Worm (Caenorhabditis elegans) whole organism, L2 larva: Measurements from ENCODE around the gene srd-50.

Experiments
- C34F6.9 ChIP-seq: fragments of 150-350 bp; optimal IDR thresholded peaks from 2 replicates; lab custom pipeline; 2014; ENCODE audit warnings: missing biosample characterization, missing genetic modification characterization
- F13H6.1 ChIP-seq: sonication (generic microtip); optimal IDR thresholded peaks from 2 replicates; lab custom pipeline; 2016; ENCODE audit warnings: missing genetic modification characterization, missing compliant biosample characterization
- R02D3.7 ChIP-seq: fragments of 150-350 bp; optimal IDR thresholded peaks from 2 replicates; lab custom pipeline; 2014; ENCODE audit warnings: missing biosample characterization, missing genetic modification characterization
- Y55F3AM.14 ChIP-seq: fragments of 200-800 bp; sonication (Bioruptor generic); optimal IDR thresholded peaks from 2 replicates; lab custom pipeline; 2018; ENCODE audit warnings: mild to moderate bottlenecking, missing genetic modification characterization, missing compliant biosample characterization
- ZK546.5 ChIP-seq: sonication (generic microtip); optimal IDR thresholded peaks from 2 replicates; lab custom pipeline; 2017; ENCODE audit warnings: missing biosample characterization, missing genetic modification characterization
- alr-1 ChIP-seq: fragments of 150-350 bp; optimal IDR thresholded peaks from 2 replicates; lab custom pipeline; 2014; ENCODE audit warnings: missing biosample characterization, missing genetic modification characterization
- aly-2 ChIP-seq: fragments of 150-350 bp; optimal IDR thresholded peaks from 2 replicates; lab custom pipeline; 2014; ENCODE audit warnings: missing biosample characterization, missing genetic modification characterization
- ama-1 ChIP-seq: fragments of 150-350 bp; optimal IDR thresholded peaks from 2 replicates; lab custom pipeline; 2018; ENCODE audit warnings: inconsistent platforms
- blmp-1 ChIP-seq: sonication (generic microtip); optimal IDR thresholded peaks from 2 replicates; lab custom pipeline; 2017; ENCODE audit warnings: missing genetic modification characterization, mild to moderate bottlenecking, missing compliant biosample characterization, antibody characterized with exemption, moderate library complexity; ENCODE audit not compliant: insufficient read depth
- ceh-16 ChIP-seq: fragments of 150-350 bp; optimal IDR thresholded peaks from 2 replicates; lab custom pipeline; 2014; ENCODE audit warnings: missing biosample characterization, missing genetic modification characterization
- ceh-82 ChIP-seq: fragments of 150-350 bp; optimal IDR thresholded peaks from 2 replicates; lab custom pipeline; 2014; ENCODE audit warnings: missing biosample characterization, missing genetic modification characterization
- crh-2 ChIP-seq: sonication (generic microtip); optimal IDR thresholded peaks from 2 replicates; lab custom pipeline; 2017; ENCODE audit warnings: missing biosample characterization, missing genetic modification characterization
- dmd-4 ChIP-seq: sonication (generic microtip); optimal IDR thresholded peaks from 2 replicates; lab custom pipeline; 2017; ENCODE audit warnings: missing biosample characterization, missing genetic modification characterization
- egl-27 ChIP-seq: sonication (generic microtip); optimal IDR thresholded peaks from 3 replicates; lab custom pipeline; 2017; ENCODE audit warnings: missing biosample characterization, missing genetic modification reagents, missing genetic modification characterization
- elt-1 ChIP-seq: fragments of 150-350 bp; optimal IDR thresholded peaks from 2 replicates; lab custom pipeline; 2014; ENCODE audit warnings: missing biosample characterization, missing genetic modification characterization
- elt-3 ChIP-seq: sonication (generic microtip); optimal IDR thresholded peaks from 2 replicates; lab custom pipeline; 2017; ENCODE audit warnings: missing biosample characterization, missing genetic modification characterization
- fos-1 ChIP-seq: fragments of 150-350 bp; optimal IDR thresholded peaks from 2 replicates; lab custom pipeline; 2014; ENCODE audit warnings: missing biosample characterization, missing genetic modification characterization
- gmeb-1 ChIP-seq: fragments of 150-350 bp; optimal IDR thresholded peaks from 2 replicates; lab custom pipeline; 2014; ENCODE audit warnings: missing biosample characterization, missing genetic modification characterization
- lin-11 ChIP-seq: fragments of 150-350 bp; sonication (generic microtip); optimal IDR thresholded peaks from 2 replicates; lab custom pipeline; 2014; ENCODE audit warnings: missing biosample characterization, missing genetic modification characterization, inconsistent platforms, mixed read lengths
- lin-13 ChIP-seq: fragments of 150-350 bp; optimal IDR thresholded peaks from 2 replicates; lab custom pipeline; 2014; ENCODE audit warnings: missing biosample characterization, missing genetic modification reagents, missing genetic modification characterization
- lin-39 ChIP-seq: fragments of 150-350 bp; optimal IDR thresholded peaks from 2 replicates; lab custom pipeline; 2014; ENCODE audit warnings: missing biosample characterization, missing genetic modification reagents, missing genetic modification characterization
- lsy-2 ChIP-seq, 2 experiments: fragments of 150-350 bp in 1 of 2; sonication (generic microtip) in 1 of 2; optimal IDR thresholded peaks; 2 replicates each; lab custom pipeline; 2014 to 2017; ENCODE audit warnings: missing biosample characterization in 2 of 2, missing genetic modification characterization in 2 of 2
- mab-5 ChIP-seq: fragments of 150-350 bp; optimal IDR thresholded peaks from 2 replicates; lab custom pipeline; 2014; ENCODE audit warnings: missing biosample characterization, missing genetic modification characterization
- mbf-1 ChIP-seq: sonication (generic microtip); optimal IDR thresholded peaks from 2 replicates; lab custom pipeline; 2017; ENCODE audit warnings: missing biosample characterization, missing genetic modification characterization
- mdl-1 ChIP-seq, 2 experiments: fragments of 150-350 bp in 1 of 2; sonication (generic microtip) in 1 of 2; optimal IDR thresholded peaks; 2 replicates each; lab custom pipeline; 2017; ENCODE audit warnings: missing biosample characterization in 2 of 2, missing genetic modification characterization in 2 of 2
- nhr-10 ChIP-seq: sonication (generic microtip); optimal IDR thresholded peaks from 2 replicates; lab custom pipeline; 2017; ENCODE audit warnings: missing biosample characterization, missing genetic modification characterization
- nhr-11 ChIP-seq: fragments of 150-350 bp; optimal IDR thresholded peaks from 2 replicates; lab custom pipeline; 2014; ENCODE audit warnings: missing biosample characterization, missing genetic modification characterization
- nhr-12 ChIP-seq: fragments of 150-350 bp; optimal IDR thresholded peaks from 2 replicates; lab custom pipeline; 2014; ENCODE audit warnings: missing biosample characterization, missing genetic modification characterization
- nhr-129 ChIP-seq: fragments of 150-350 bp; optimal IDR thresholded peaks from 2 replicates; lab custom pipeline; 2014; ENCODE audit warnings: missing biosample characterization, missing genetic modification characterization
- nhr-21 ChIP-seq: fragments of 150-350 bp; optimal IDR thresholded peaks from 2 replicates; lab custom pipeline; 2014; ENCODE audit warnings: missing biosample characterization, missing genetic modification characterization
- nhr-23 ChIP-seq: fragments of 150-350 bp; optimal IDR thresholded peaks from 2 replicates; lab custom pipeline; 2014; ENCODE audit warnings: missing biosample characterization, missing genetic modification reagents, missing genetic modification characterization
- nhr-237 ChIP-seq: fragments of 150-350 bp; optimal IDR thresholded peaks from 2 replicates; lab custom pipeline; 2014; ENCODE audit warnings: missing biosample characterization, missing genetic modification characterization
- nhr-25 ChIP-seq: fragments of 150-350 bp; sonication (generic microtip); optimal IDR thresholded peaks from 3 replicates; lab custom pipeline; 2014; ENCODE audit warnings: missing biosample characterization, missing genetic modification characterization
- nhr-6 ChIP-seq: fragments of 150-350 bp; optimal IDR thresholded peaks from 2 replicates; lab custom pipeline; 2014; ENCODE audit warnings: missing biosample characterization, missing genetic modification characterization
- nhr-77 ChIP-seq: fragments of 150-350 bp; optimal IDR thresholded peaks from 2 replicates; lab custom pipeline; 2014; ENCODE audit warnings: missing biosample characterization, missing genetic modification characterization
- peb-1 ChIP-seq: fragments of 150-350 bp; optimal IDR thresholded peaks from 2 replicates; lab custom pipeline; 2014; ENCODE audit warnings: missing biosample characterization, missing genetic modification characterization
- sem-4 ChIP-seq: fragments of 150-350 bp; optimal IDR thresholded peaks from 2 replicates; lab custom pipeline; 2014; ENCODE audit warnings: missing biosample characterization, missing genetic modification reagents, missing genetic modification characterization
- skn-1 ChIP-seq: sonication (generic microtip); optimal IDR thresholded peaks from 2 replicates; lab custom pipeline; 2017; ENCODE audit warnings: missing biosample characterization, missing genetic modification characterization
- sma-3 ChIP-seq: sonication (generic microtip); optimal IDR thresholded peaks from 2 replicates; lab custom pipeline; 2016; ENCODE audit warnings: missing genetic modification reagents, missing genetic modification characterization, missing compliant biosample characterization
- sma-9 ChIP-seq, 2 experiments: fragments of 150-350 bp in 1 of 2; sonication (generic microtip) in 1 of 2; optimal IDR thresholded peaks; 2 replicates each; lab custom pipeline; 2014 to 2016; ENCODE audit warnings: missing genetic modification characterization in 2 of 2, mild to moderate bottlenecking in 1 of 2, missing biosample characterization in 1 of 2, missing compliant biosample characterization in 1 of 2, missing genetic modification reagents in 1 of 2, moderate library complexity in 1 of 2
- snpc-4 ChIP-seq: fragments of 150-350 bp; optimal IDR thresholded peaks from 2 replicates; lab custom pipeline; 2014; ENCODE audit warnings: missing biosample characterization, missing genetic modification characterization
- unc-39 ChIP-seq: fragments of 150-350 bp; optimal IDR thresholded peaks from 2 replicates; lab custom pipeline; 2014; ENCODE audit warnings: missing biosample characterization, missing genetic modification characterization
- unc-55 ChIP-seq: fragments of 150-350 bp; sonication (generic microtip); optimal IDR thresholded peaks from 3 replicates; lab custom pipeline; 2014; ENCODE audit warnings: missing biosample characterization, missing genetic modification reagents, missing genetic modification characterization
- unc-62 ChIP-seq: fragments of 150-350 bp; optimal IDR thresholded peaks from 2 replicates; lab custom pipeline; 2014; ENCODE audit warnings: missing biosample characterization, missing genetic modification reagents, missing genetic modification characterization
- zag-1 ChIP-seq: fragments of 150-350 bp; optimal IDR thresholded peaks from 2 replicates; lab custom pipeline; 2014; ENCODE audit warnings: missing biosample characterization, missing genetic modification characterization
- ztf-1 ChIP-seq: fragments of 200-800 bp; sonication (Bioruptor generic); conservative IDR thresholded peaks from 2 replicates; pipeline ENCODE4 v1.3.6; 2022; ENCODE audit warnings: missing genetic modification characterization, missing compliant biosample characterization
- ztf-11 ChIP-seq: sonication (generic microtip); optimal IDR thresholded peaks from 2 replicates; lab custom pipeline; 2017; ENCODE audit warnings: missing biosample characterization, missing genetic modification characterization
- ztf-4 ChIP-seq: fragments of 150-350 bp; optimal IDR thresholded peaks from 2 replicates; lab custom pipeline; 2014; ENCODE audit warnings: missing biosample characterization, missing genetic modification characterization

Gene srd-50

ce11 chrX:13503839-13504238 lies 22.2 kb upstream of the srd-50 start:
- TF ChIP-seq nhr-11 (tag; lab: Kevin White, UChicago) (no peak), aly-2 (tag; lab: Kevin White, UChicago) (no peak), mdl-1 (tag; optimal IDR thresholded peaks at IDR 0.05; lab: Kevin White, UChicago) (no peak), crh-2 (tag; lab: Kevin White, UChicago) (no peak), ama-1 (no peak), sem-4 (tag; lab: Kevin White, UChicago) (no peak), sma-9 (GFP tag; optimal IDR thresholded peaks at IDR 0.05; lab: Kevin White, UChicago) (no peak), sma-9 (tag; optimal IDR thresholded peaks at IDR 0.05; lab: Kevin White, UChicago) (no peak), nhr-25 (tag; lab: Kevin White, UChicago) (no peak), ztf-4 (tag; lab: Kevin White, UChicago) (no peak), ceh-82 (no peak), F13H6.1 (tag; lab: Kevin White, UChicago) (no peak), R02D3.7 (tag; lab: Kevin White, UChicago) (no peak), egl-27 (tag; lab: Kevin White, UChicago) (no peak), unc-55 (GFP tag; lab: Kevin White, UChicago) (no peak), lin-39 (no peak)
- TF ChIP-seq, all 48 proteins: peak for 0

ce11 chrX:13502282-13502681 lies 20.7 kb upstream of the srd-50 start:
- TF ChIP-seq alr-1 (tag; lab: Kevin White, UChicago), result no peak
- TF ChIP-seq F13H6.1 (tag; lab: Kevin White, UChicago), result peak; percentile 45
- TF ChIP-seq nhr-77 (tag; lab: Kevin White, UChicago), result no peak
- TF ChIP-seq sma-9 (GFP tag; optimal IDR thresholded peaks at IDR 0.05; lab: Kevin White, UChicago), result peak; percentile 49
- no peak for TF ChIP-seq sma-9 (tag; optimal IDR thresholded peaks at IDR 0.05; lab: Kevin White, UChicago)
- peak; percentile 4 for TF ChIP-seq mab-5
- no peak for TF ChIP-seq nhr-11 (tag; lab: Kevin White, UChicago)
- TF ChIP-seq unc-55 (GFP tag; lab: Kevin White, UChicago), result peak; percentile 70
- TF ChIP-seq lin-13 (GFP tag; lab: Kevin White, UChicago), result peak; percentile 39
- TF ChIP-seq lin-11 (tag; lab: Kevin White, UChicago), result peak; percentile 49
- TF ChIP-seq blmp-1 (tag; lab: Kevin White, UChicago), result no peak
- TF ChIP-seq elt-1 (tag; lab: Kevin White, UChicago), result no peak
- TF ChIP-seq ztf-4 (tag; lab: Kevin White, UChicago), result no peak
- TF ChIP-seq ama-1, result no peak
- TF ChIP-seq ztf-1 (GFP tag; lab: Robert Waterston, UW), result no peak
- TF ChIP-seq lsy-2 (tag; optimal IDR thresholded peaks at IDR 0.05; lab: Kevin White, UChicago), result peak in 1 of 2 experiments; percentile 46
- no peak for TF ChIP-seq snpc-4 (tag; lab: Kevin White, UChicago)
- TF ChIP-seq mdl-1 (tag; optimal IDR thresholded peaks at IDR 0.05; lab: Kevin White, UChicago), result peak; percentile 6 to 35
- no peak for TF ChIP-seq nhr-21 (tag; lab: Kevin White, UChicago)
- TF ChIP-seq dmd-4 (tag; lab: Kevin White, UChicago), result no peak
- peak; percentile 21 for TF ChIP-seq egl-27 (tag; lab: Kevin White, UChicago)
- TF ChIP-seq nhr-10 (tag; lab: Kevin White, UChicago), result no peak
- peak; percentile 15 for TF ChIP-seq crh-2 (tag; lab: Kevin White, UChicago)
- TF ChIP-seq mbf-1 (tag; lab: Kevin White, UChicago), result no peak
- TF ChIP-seq zag-1, result peak; percentile 71
- TF ChIP-seq nhr-237, result no peak
- no peak for TF ChIP-seq unc-39 (tag; lab: Kevin White, UChicago)
- TF ChIP-seq ztf-11 (tag; lab: Kevin White, UChicago), result no peak
- no peak for TF ChIP-seq peb-1
- TF ChIP-seq aly-2 (tag; lab: Kevin White, UChicago), result no peak
- no peak for TF ChIP-seq ceh-16 (tag; lab: Kevin White, UChicago)
- no peak for TF ChIP-seq lin-39
- TF ChIP-seq sem-4 (tag; lab: Kevin White, UChicago), result peak; percentile 76
- TF ChIP-seq unc-62 (GFP tag; lab: Kevin White, UChicago), result no peak
- TF ChIP-seq elt-3, result no peak
- no peak for TF ChIP-seq ceh-82
- TF ChIP-seq nhr-23 (tag; lab: Kevin White, UChicago), result no peak
- no peak for TF ChIP-seq Y55F3AM.14
- no peak for TF ChIP-seq sma-3
- no peak for TF ChIP-seq ZK546.5 (tag; lab: Kevin White, UChicago)
- TF ChIP-seq R02D3.7 (tag; lab: Kevin White, UChicago), result no peak
- no peak for TF ChIP-seq fos-1
- TF ChIP-seq C34F6.9 (tag; lab: Kevin White, UChicago), result peak; percentile 78
- TF ChIP-seq nhr-25 (tag; lab: Kevin White, UChicago), result no peak
- TF ChIP-seq nhr-12 (tag; lab: Kevin White, UChicago), result no peak
- TF ChIP-seq gmeb-1, result no peak
- TF ChIP-seq skn-1 (tag; lab: Kevin White, UChicago), result no peak
- no peak for TF ChIP-seq nhr-6 (tag; lab: Kevin White, UChicago)
- TF ChIP-seq nhr-129 (tag; lab: Kevin White, UChicago), result peak; percentile 53
